Worm (Caenorhabditis elegans) whole organism, L4/young adult: ENCODE results near the gene F14H3.3.

Experiments
- W03F9.2 ChIP-seq: fragments of 150-350 bp; optimal IDR thresholded peaks from 2 replicates; lab custom pipeline; 2014; ENCODE audit warnings: missing biosample characterization, missing genetic modification characterization
- dao-5 ChIP-seq: sonication (generic microtip); optimal IDR thresholded peaks from 2 replicates; lab custom pipeline; 2016; ENCODE audit warnings: missing genotype, missing genetic modification characterization, moderate library complexity, missing compliant biosample characterization
- him-1 ChIP-seq: sonication (generic microtip); optimal IDR thresholded peaks from 2 replicates; lab custom pipeline; 2016; ENCODE audit warnings: missing genotype, missing genetic modification reagents, missing genetic modification characterization, missing compliant biosample characterization

DNA sequence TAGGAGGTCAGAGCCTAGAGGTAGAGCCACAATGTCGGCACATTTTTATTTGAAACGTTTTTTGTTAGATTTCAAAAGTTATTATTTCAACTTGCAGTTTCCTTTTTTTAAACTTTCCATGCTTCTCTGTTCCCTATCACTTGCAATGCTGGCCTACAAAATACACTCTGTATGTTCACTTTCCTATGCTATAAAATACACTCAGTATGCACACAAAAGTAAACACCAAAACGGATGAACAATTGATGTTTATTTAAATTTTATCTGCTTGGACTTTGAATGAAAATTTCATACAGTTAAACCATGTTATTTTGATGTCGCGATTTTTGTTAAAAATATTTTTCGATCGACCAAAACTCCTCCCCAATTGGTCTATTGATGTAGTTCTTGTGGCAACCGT lies 27.4 kb upstream of the F14H3.3 start:
- TF ChIP-seq him-1 (tag; lab: Kevin White, UChicago) (no peak), dao-5 (tag; lab: Kevin White, UChicago) (no peak), W03F9.2 (tag; lab: Kevin White, UChicago) (no peak)
